Worm (Caenorhabditis elegans) whole organism, L3 larva: Measurements from ENCODE around the gene dyf-19.
A peak's percentile ranks its signal among the peaks of the same experiment; 100 is the strongest.

ENCODE experiments used
- R02D3.7 ChIP-seq: fragments of 150-350 bp; optimal IDR thresholded peaks from 2 replicates; lab custom pipeline; 2014; ENCODE audit warnings: missing biosample characterization, missing genetic modification characterization
- ZK546.5 ChIP-seq: sonication (generic microtip); optimal IDR thresholded peaks from 2 replicates; lab custom pipeline; 2017; ENCODE audit warnings: missing biosample characterization, missing genetic modification characterization
- aly-2 ChIP-seq: fragments of 150-350 bp; optimal IDR thresholded peaks from 2 replicates; lab custom pipeline; 2014; ENCODE audit warnings: missing biosample characterization, missing genetic modification characterization
- ama-1 ChIP-seq: fragments of 150-350 bp; optimal IDR thresholded peaks from 2 replicates; lab custom pipeline; 2018
- ceh-16 ChIP-seq: sonication (generic microtip); optimal IDR thresholded peaks from 2 replicates; lab custom pipeline; 2017; ENCODE audit warnings: missing biosample characterization, missing genetic modification characterization
- ceh-28 ChIP-seq: fragments of 150-350 bp; optimal IDR thresholded peaks from 2 replicates; lab custom pipeline; 2014; ENCODE audit warnings: missing biosample characterization, missing genetic modification reagents, missing genetic modification characterization
- ceh-82 ChIP-seq: fragments of 150-350 bp; optimal IDR thresholded peaks from 2 replicates; lab custom pipeline; 2014; ENCODE audit warnings: missing biosample characterization, missing genetic modification characterization
- ceh-9 ChIP-seq: sonication (generic microtip); optimal IDR thresholded peaks from 2 replicates; lab custom pipeline; 2018; ENCODE audit warnings: missing biosample characterization, missing genetic modification characterization
- daf-12 ChIP-seq: fragments of 150-350 bp; optimal IDR thresholded peaks from 2 replicates; lab custom pipeline; 2014; ENCODE audit warnings: missing biosample characterization, missing genetic modification reagents, missing genetic modification characterization
- egl-5 ChIP-seq: fragments of 150-350 bp; optimal IDR thresholded peaks from 2 replicates; lab custom pipeline; 2017; ENCODE audit warnings: missing biosample characterization, missing genetic modification reagents, missing genetic modification characterization, inconsistent platforms
- elt-1 ChIP-seq: fragments of 150-350 bp; optimal IDR thresholded peaks from 2 replicates; lab custom pipeline; 2014; ENCODE audit warnings: missing biosample characterization, missing genetic modification characterization
- elt-3 ChIP-seq, 3 experiments: fragments of 150-350 bp in 1 of 3; sonication (generic microtip) in 2 of 3; optimal IDR thresholded peaks; 2 replicates in 2 of 3; 4 replicates in 1 of 3; lab custom pipeline; 2014 to 2017; ENCODE audit warnings: missing biosample characterization in 3 of 3, missing genetic modification characterization in 3 of 3
- eor-1 ChIP-seq, 2 experiments: fragments of 150-350 bp; optimal IDR thresholded peaks; 2 replicates each; lab custom pipeline; 2014 to 2018; ENCODE audit warnings: missing biosample characterization in 2 of 2, missing genetic modification characterization in 2 of 2
- fkh-10 ChIP-seq: sonication (generic microtip); optimal IDR thresholded peaks from 2 replicates; lab custom pipeline; 2017; ENCODE audit warnings: missing biosample characterization, missing genetic modification reagents, missing genetic modification characterization
- fos-1 ChIP-seq: fragments of 150-350 bp; optimal IDR thresholded peaks from 2 replicates; lab custom pipeline; 2014; ENCODE audit warnings: missing biosample characterization, missing genetic modification characterization
- hmg-11 ChIP-seq: sonication (generic microtip); optimal IDR thresholded peaks from 2 replicates; lab custom pipeline; 2016; ENCODE audit warnings: missing genetic modification characterization, missing compliant biosample characterization
- jun-1 ChIP-seq: fragments of 150-350 bp; optimal IDR thresholded peaks from 2 replicates; lab custom pipeline; 2014; ENCODE audit warnings: missing biosample characterization, missing genetic modification reagents, missing genetic modification characterization
- lin-15B ChIP-seq: fragments of 150-350 bp; optimal IDR thresholded peaks from 2 replicates; lab custom pipeline; 2014; ENCODE audit warnings: missing biosample characterization, missing genetic modification characterization
- lin-39 ChIP-seq: fragments of 150-350 bp; optimal IDR thresholded peaks from 2 replicates; lab custom pipeline; 2018; ENCODE audit warnings: missing biosample characterization, missing genetic modification reagents, missing genetic modification characterization
- lsy-12 ChIP-seq: sonication (generic microtip); optimal IDR thresholded peaks from 2 replicates; lab custom pipeline; 2016; ENCODE audit warnings: mild to moderate bottlenecking, missing genetic modification characterization, missing compliant biosample characterization
- mdl-1 ChIP-seq: fragments of 150-350 bp; optimal IDR thresholded peaks from 2 replicates; lab custom pipeline; 2014; ENCODE audit warnings: missing biosample characterization, missing genetic modification characterization
- mml-1 ChIP-seq: fragments of 150-350 bp; sonication (generic microtip); optimal IDR thresholded peaks from 3 replicates; lab custom pipeline; 2014; ENCODE audit warnings: missing biosample characterization, missing genetic modification characterization
- nhr-11 ChIP-seq: fragments of 150-350 bp; optimal IDR thresholded peaks from 2 replicates; lab custom pipeline; 2014; ENCODE audit warnings: missing biosample characterization, missing genetic modification characterization
- nhr-12 ChIP-seq: fragments of 150-350 bp; optimal IDR thresholded peaks from 2 replicates; lab custom pipeline; 2014; ENCODE audit warnings: missing biosample characterization, missing genetic modification characterization
- nhr-23 ChIP-seq: fragments of 150-350 bp; optimal IDR thresholded peaks from 2 replicates; lab custom pipeline; 2014; ENCODE audit warnings: missing biosample characterization, missing genetic modification reagents, missing genetic modification characterization
- nhr-237 ChIP-seq: fragments of 150-350 bp; optimal IDR thresholded peaks from 2 replicates; lab custom pipeline; 2014; ENCODE audit warnings: missing biosample characterization, missing genetic modification characterization
- nhr-25 ChIP-seq: sonication (generic microtip); optimal IDR thresholded peaks from 2 replicates; lab custom pipeline; 2017; ENCODE audit warnings: missing biosample characterization, missing genetic modification characterization
- nhr-28 ChIP-seq: fragments of 150-350 bp; optimal IDR thresholded peaks from 2 replicates; lab custom pipeline; 2014; ENCODE audit warnings: missing biosample characterization, missing genetic modification characterization
- nhr-43 ChIP-seq: sonication (generic microtip); optimal IDR thresholded peaks from 2 replicates; lab custom pipeline; 2016; ENCODE audit warnings: mild to moderate bottlenecking, missing genetic modification characterization, missing compliant biosample characterization; ENCODE audit not compliant: poor library complexity, severe bottlenecking
- nhr-67 ChIP-seq: fragments of 150-350 bp; optimal IDR thresholded peaks from 2 replicates; lab custom pipeline; 2014; ENCODE audit warnings: missing biosample characterization, missing genetic modification characterization
- nhr-76 ChIP-seq: fragments of 150-350 bp; sonication (generic microtip); optimal IDR thresholded peaks from 5 replicates; lab custom pipeline; 2014; ENCODE audit warnings: missing biosample characterization, missing genetic modification characterization
- nhr-77 ChIP-seq: fragments of 150-350 bp; optimal IDR thresholded peaks from 2 replicates; lab custom pipeline; 2014; ENCODE audit warnings: missing biosample characterization, missing genetic modification characterization
- pha-4 ChIP-seq: fragments of 150-350 bp; optimal IDR thresholded peaks from 2 replicates; lab custom pipeline; 2014; ENCODE audit warnings: missing biosample characterization, missing genetic modification reagents, missing genetic modification characterization
- pqm-1 ChIP-seq: fragments of 150-350 bp; optimal IDR thresholded peaks from 2 replicates; lab custom pipeline; 2017; ENCODE audit warnings: missing biosample characterization, missing genetic modification characterization, inconsistent platforms
- sea-2 ChIP-seq: fragments of 150-350 bp; sonication (generic microtip); optimal IDR thresholded peaks from 4 replicates; lab custom pipeline; 2014; ENCODE audit warnings: missing biosample characterization, missing genetic modification reagents, missing genetic modification characterization
- snpc-4 ChIP-seq: fragments of 150-350 bp; optimal IDR thresholded peaks from 2 replicates; lab custom pipeline; 2014; ENCODE audit warnings: missing biosample characterization, missing genetic modification characterization
- tbx-2 ChIP-seq: sonication (generic microtip); optimal IDR thresholded peaks from 2 replicates; lab custom pipeline; 2016; ENCODE audit warnings: mild to moderate bottlenecking, missing genetic modification characterization, missing compliant biosample characterization
- unc-39 ChIP-seq: sonication (generic microtip); optimal IDR thresholded peaks from 4 replicates; lab custom pipeline; 2017; ENCODE audit warnings: missing biosample characterization, missing genetic modification characterization
- unc-62 ChIP-seq: fragments of 150-350 bp; sonication (generic microtip); optimal IDR thresholded peaks from 4 replicates; lab custom pipeline; 2014; ENCODE audit warnings: missing biosample characterization, missing genetic modification reagents, missing genetic modification characterization
- zag-1 ChIP-seq: fragments of 150-350 bp; optimal IDR thresholded peaks from 2 replicates; lab custom pipeline; 2014; ENCODE audit warnings: missing biosample characterization, missing genetic modification characterization
- ztf-11 ChIP-seq: fragments of 150-350 bp; optimal IDR thresholded peaks from 2 replicates; lab custom pipeline; 2014; ENCODE audit warnings: missing biosample characterization, missing genetic modification characterization
- ztf-4 ChIP-seq: fragments of 150-350 bp; optimal IDR thresholded peaks from 2 replicates; lab custom pipeline; 2014; ENCODE audit warnings: missing biosample characterization, missing genetic modification characterization

The dyf-19 gene

DNA sequence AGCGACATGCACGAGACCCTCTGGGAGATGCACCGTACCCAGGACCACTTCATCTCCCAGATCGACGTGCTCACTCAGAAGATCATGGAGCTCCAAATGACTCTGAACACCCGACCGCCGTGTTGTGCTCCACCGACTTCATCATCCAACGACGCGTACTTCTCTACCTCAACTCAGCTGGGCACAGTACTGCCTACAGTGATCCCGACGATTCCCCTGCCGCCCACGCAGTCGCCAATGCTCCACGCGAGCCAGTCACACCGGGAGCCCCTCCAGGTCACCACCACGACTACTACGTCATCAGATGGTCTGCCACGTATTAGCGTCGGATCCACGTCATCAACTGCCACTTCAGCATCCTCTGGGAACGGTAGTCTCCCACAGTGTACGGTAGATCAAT is 19.4 kb upstream of the dyf-19 start:
- TF ChIP-seq ama-1 (lab: Kevin White, UChicago) (no peak), egl-5 (tag; lab: Kevin White, UChicago) (no peak), lin-39 (tag; lab: Kevin White, UChicago) (no peak), ceh-82 (tag; lab: Kevin White, UChicago) (no peak), R02D3.7 (no peak), aly-2 (tag; lab: Kevin White, UChicago) (no peak), elt-1 (tag; lab: Kevin White, UChicago) (no peak), ztf-4 (no peak), fkh-10 (GFP tag; lab: Kevin White, UChicago) (no peak), ZK546.5 (tag; lab: Kevin White, UChicago) (no peak), nhr-12 (no peak), zag-1 (tag; lab: Kevin White, UChicago) (no peak), lsy-12 (no peak), snpc-4 (no peak), nhr-11 (tag; lab: Kevin White, UChicago) (no peak), nhr-67 (tag; lab: Kevin White, UChicago) (no peak), ztf-11 (tag; lab: Kevin White, UChicago) (no peak), unc-39 (tag; lab: Kevin White, UChicago) (no peak), pqm-1 (tag; lab: Kevin White, UChicago) (no peak), fos-1 (tag; lab: Kevin White, UChicago) (no peak)

DNA sequence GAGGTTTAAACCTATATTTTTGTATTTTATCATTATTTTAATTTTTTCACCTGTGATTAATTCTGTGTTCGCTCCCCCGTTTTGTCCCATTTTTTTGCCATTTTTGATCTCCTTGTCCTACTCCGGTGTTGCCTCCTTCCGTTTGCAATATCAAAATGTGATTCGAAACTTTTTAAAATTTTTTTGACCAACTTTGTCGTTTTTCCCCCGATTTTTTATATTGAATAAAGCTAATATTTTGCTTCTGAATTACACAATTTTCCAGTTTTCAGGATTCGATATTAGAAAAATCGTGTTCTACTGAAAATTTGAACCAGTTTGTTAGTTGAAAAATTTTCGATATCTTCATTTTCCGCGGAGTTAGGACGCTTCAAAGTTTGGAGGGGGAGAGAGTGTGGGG is 19.0 kb upstream of the dyf-19 start, which contains the start of gene nlp-25:
TSS of gene nlp-25 (plus strand) at position 301 of the 400 bp plus-strand sequence.
- TF ChIP-seq R02D3.7 (no peak), ceh-9 (no peak), nhr-77 (no peak), pqm-1 (tag; lab: Kevin White, UChicago) (no peak), daf-12 (tag; lab: Kevin White, UChicago) (no peak), nhr-28 (no peak), zag-1 (tag; lab: Kevin White, UChicago) (no peak), nhr-11 (tag; lab: Kevin White, UChicago) (no peak), lin-39 (tag; lab: Kevin White, UChicago) (no peak), jun-1 (tag; lab: Kevin White, UChicago) (no peak), mml-1 (tag; lab: Kevin White, UChicago) (no peak), ztf-11 (tag; lab: Kevin White, UChicago) (no peak), elt-1 (tag; lab: Kevin White, UChicago) (no peak), ceh-28 (tag; lab: Kevin White, UChicago) (no peak), ceh-82 (tag; lab: Kevin White, UChicago) (no peak), hmg-11 (no peak), elt-3 (tag; optimal IDR thresholded peaks at IDR 0.05; lab: Kevin White, UChicago) (no peak)

DNA sequence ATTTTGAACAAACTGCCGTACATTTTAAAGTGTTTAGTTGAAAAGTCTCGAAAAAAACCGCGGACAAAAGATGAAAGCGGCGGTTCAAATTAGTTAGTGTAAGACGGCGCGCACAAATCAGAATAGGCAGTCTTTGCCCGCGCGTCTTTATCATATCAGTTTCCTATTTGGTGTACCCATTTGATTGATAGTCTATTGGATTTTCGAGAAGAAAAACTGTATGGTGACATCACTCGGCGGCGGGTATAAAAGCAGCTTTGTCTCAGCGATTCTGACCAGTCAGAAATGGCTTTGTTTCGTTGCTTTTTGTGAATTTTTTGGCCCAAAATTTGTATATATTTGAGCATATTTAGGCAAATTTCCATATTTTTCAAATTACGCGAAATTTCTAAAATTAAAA is 16.2 kb upstream of the dyf-19 start:
- TF ChIP-seq unc-62 = no peak
- TF ChIP-seq sea-2 (GFP tag; lab: Kevin White, UChicago) = no peak
- TF ChIP-seq pha-4 (tag; lab: Kevin White, UChicago) = no peak
- TF ChIP-seq unc-39 (tag; lab: Kevin White, UChicago) = no peak
- TF ChIP-seq ztf-4 = no peak
- no peak for TF ChIP-seq lin-15B (tag; lab: Kevin White, UChicago)
- no peak for TF ChIP-seq elt-1 (tag; lab: Kevin White, UChicago)
- TF ChIP-seq nhr-23 = peak; percentile 46
- no peak for TF ChIP-seq ama-1 (lab: Kevin White, UChicago)
- TF ChIP-seq ceh-28 (tag; lab: Kevin White, UChicago) = no peak
- TF ChIP-seq ztf-11 (tag; lab: Kevin White, UChicago) = no peak
- TF ChIP-seq lsy-12 = no peak
- TF ChIP-seq daf-12 (tag; lab: Kevin White, UChicago) = no peak
- TF ChIP-seq ZK546.5 (tag; lab: Kevin White, UChicago) = no peak
- no peak for TF ChIP-seq nhr-11 (tag; lab: Kevin White, UChicago)
- no peak for TF ChIP-seq ceh-16
- peak; percentile 2 for TF ChIP-seq nhr-25 (tag; lab: Kevin White, UChicago)
- TF ChIP-seq nhr-43 (tag; lab: Kevin White, UChicago) = peak; percentile 1
- no peak for TF ChIP-seq ceh-9
- no peak for TF ChIP-seq pqm-1 (tag; lab: Kevin White, UChicago)
- no peak for TF ChIP-seq hmg-11
- TF ChIP-seq eor-1 (tag; optimal IDR thresholded peaks at IDR 0.05; lab: Kevin White, UChicago) = no peak
- no peak for TF ChIP-seq nhr-28
- no peak for TF ChIP-seq mml-1 (tag; lab: Kevin White, UChicago)
- TF ChIP-seq mdl-1 (tag; lab: Kevin White, UChicago) = no peak
- TF ChIP-seq elt-3 (tag; optimal IDR thresholded peaks at IDR 0.05; lab: Kevin White, UChicago) = peak in 1 of 3 experiments; percentile 66
- no peak for TF ChIP-seq fkh-10 (GFP tag; lab: Kevin White, UChicago)
- no peak for TF ChIP-seq jun-1 (tag; lab: Kevin White, UChicago)
- no peak for TF ChIP-seq nhr-76
- no peak for TF ChIP-seq nhr-67 (tag; lab: Kevin White, UChicago)
- no peak for TF ChIP-seq lin-39 (tag; lab: Kevin White, UChicago)
- no peak for TF ChIP-seq nhr-77
- no peak for TF ChIP-seq tbx-2 (tag; lab: Kevin White, UChicago)
- no peak for TF ChIP-seq fos-1 (tag; lab: Kevin White, UChicago)
- TF ChIP-seq nhr-237 (tag; lab: Kevin White, UChicago) = no peak
